Worm (Caenorhabditis elegans) whole organism, early embryonic: ENCODE data around the gene Y37E11B.1.

Experiments
- B0310.2 ChIP-seq: sonication (generic microtip); optimal IDR thresholded peaks from 2 replicates; lab custom pipeline; 2016; ENCODE audit warnings: mild to moderate bottlenecking, missing genetic modification characterization, missing compliant biosample characterization
- ama-1 ChIP-seq: fragments of 150-350 bp; optimal IDR thresholded peaks from 2 replicates; lab custom pipeline; 2014
- ceh-13 ChIP-seq: fragments of 200-800 bp; sonication (Bioruptor generic); optimal IDR thresholded peaks from 2 replicates; lab custom pipeline; 2018; ENCODE audit warnings: mild to moderate bottlenecking, missing genetic modification characterization, missing compliant biosample characterization
- ceh-36 ChIP-seq: sonication (generic microtip); optimal IDR thresholded peaks from 2 replicates; lab custom pipeline; 2016; ENCODE audit warnings: missing genetic modification characterization, inconsistent platforms, missing compliant biosample characterization
- flt-1 ChIP-seq: fragments of 200-800 bp; sonication (Bioruptor generic); IDR thresholded peaks from 2 replicates; pipeline ENCODE4 v1.3.6; 2022; ENCODE audit warnings: missing genetic modification characterization, missing compliant biosample characterization
- hmbx-1 ChIP-seq: sonication (generic microtip); optimal IDR thresholded peaks from 2 replicates; lab custom pipeline; 2016; ENCODE audit warnings: mild to moderate bottlenecking, missing genetic modification characterization, missing compliant biosample characterization
- pes-1 ChIP-seq: fragments of 200-800 bp; sonication (Bioruptor generic); IDR thresholded peaks from 2 replicates; pipeline ENCODE4 v1.3.6; 2022; ENCODE audit warnings: missing genetic modification reagents, missing genetic modification characterization, missing compliant biosample characterization
- sea-1 ChIP-seq: fragments of 200-800 bp; sonication (Bioruptor generic); conservative IDR thresholded peaks from 2 replicates; pipeline ENCODE4 v1.3.6; 2022; ENCODE audit warnings: missing genetic modification characterization, missing compliant biosample characterization

DNA sequence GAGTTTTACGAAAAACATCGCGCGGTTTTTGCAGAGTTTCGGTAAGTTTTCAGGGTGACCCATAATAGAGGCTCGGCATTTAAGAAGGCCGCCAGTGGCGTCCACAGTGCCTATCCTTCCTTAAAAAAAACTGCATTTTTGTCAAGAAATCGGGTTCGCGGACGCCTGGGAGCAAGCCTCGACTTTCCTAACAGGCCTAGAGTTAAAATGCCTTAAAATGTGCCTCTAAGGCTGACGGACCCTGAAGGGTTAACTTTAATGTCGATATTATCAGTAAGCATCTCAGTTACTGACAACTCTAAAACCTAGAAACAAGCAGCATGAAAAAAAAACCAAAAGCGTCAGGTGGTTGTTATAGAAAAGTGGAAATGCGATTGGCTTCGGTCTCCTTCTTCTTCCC, 20.2 kb upstream of the Y37E11B.1 start:
- TF ChIP-seq flt-1 = no peak
- TF ChIP-seq ceh-13 (GFP tag; lab: Kevin White, UChicago) = no peak
- TF ChIP-seq sea-1 (GFP tag; lab: Robert Waterston, UW) = no peak
- no peak for TF ChIP-seq ama-1 (lab: Kevin White, UChicago)
- TF ChIP-seq B0310.2 (tag; lab: Kevin White, UChicago) = no peak
- TF ChIP-seq hmbx-1 = no peak
- no peak for TF ChIP-seq pes-1 (GFP tag; lab: Robert Waterston, UW)
- TF ChIP-seq ceh-36 = no peak
